Worm (Caenorhabditis elegans) whole organism, midembryonic: ENCODE data around the gene lpr-4.

Experiments used
- T22C8.4 ChIP-seq: fragments of 200-800 bp; sonication (Bioruptor generic); IDR thresholded peaks from 2 replicates; pipeline ENCODE4 v1.3.6; 2022; ENCODE audit warnings: missing genetic modification characterization, missing compliant biosample characterization
- cog-1 ChIP-seq: sonication (generic microtip); optimal IDR thresholded peaks from 2 replicates; lab custom pipeline; 2016; ENCODE audit warnings: missing genetic modification characterization, missing compliant biosample characterization
- flt-1 ChIP-seq: fragments of 200-800 bp; sonication (Bioruptor generic); IDR thresholded peaks from 2 replicates; pipeline ENCODE4 v1.3.6; 2022; ENCODE audit warnings: missing genetic modification characterization, missing compliant biosample characterization
- klf-2 ChIP-seq: fragments of 200-800 bp; sonication (Bioruptor generic); conservative IDR thresholded peaks from 2 replicates; pipeline ENCODE4 v1.3.6; 2022; ENCODE audit warnings: missing genetic modification reagents, missing genetic modification characterization, missing compliant biosample characterization
- med-1 ChIP-seq: sonication (generic microtip); optimal IDR thresholded peaks from 2 replicates; lab custom pipeline; 2017; ENCODE audit warnings: missing genetic modification characterization, mild to moderate bottlenecking, missing compliant biosample characterization, antibody characterized with exemption, missing genetic modification reagents; ENCODE audit not compliant: insufficient read depth
- ref-1 ChIP-seq: fragments of 200-800 bp; sonication (Bioruptor generic); conservative IDR thresholded peaks from 2 replicates; pipeline ENCODE4 v1.3.6; 2022; ENCODE audit warnings: missing genetic modification reagents, missing genetic modification characterization, missing compliant biosample characterization
- tab-1 ChIP-seq: fragments of 200-800 bp; sonication (Bioruptor generic); IDR thresholded peaks from 2 replicates; pipeline ENCODE4 v1.3.6; 2022; ENCODE audit warnings: missing genetic modification characterization, missing compliant biosample characterization
- ztf-23 ChIP-seq: fragments of 200-800 bp; sonication (Bioruptor generic); IDR thresholded peaks from 2 replicates; pipeline ENCODE4 v1.3.6; 2022; ENCODE audit warnings: missing genetic modification reagents, missing genetic modification characterization, missing compliant biosample characterization
- ztf-29 ChIP-seq: fragments of 200-800 bp; sonication (Bioruptor generic); IDR thresholded peaks from 2 replicates; pipeline ENCODE4 v1.3.6; 2022; ENCODE audit warnings: missing genetic modification reagents, missing genetic modification characterization, missing compliant biosample characterization

lpr-4 gene

DNA sequence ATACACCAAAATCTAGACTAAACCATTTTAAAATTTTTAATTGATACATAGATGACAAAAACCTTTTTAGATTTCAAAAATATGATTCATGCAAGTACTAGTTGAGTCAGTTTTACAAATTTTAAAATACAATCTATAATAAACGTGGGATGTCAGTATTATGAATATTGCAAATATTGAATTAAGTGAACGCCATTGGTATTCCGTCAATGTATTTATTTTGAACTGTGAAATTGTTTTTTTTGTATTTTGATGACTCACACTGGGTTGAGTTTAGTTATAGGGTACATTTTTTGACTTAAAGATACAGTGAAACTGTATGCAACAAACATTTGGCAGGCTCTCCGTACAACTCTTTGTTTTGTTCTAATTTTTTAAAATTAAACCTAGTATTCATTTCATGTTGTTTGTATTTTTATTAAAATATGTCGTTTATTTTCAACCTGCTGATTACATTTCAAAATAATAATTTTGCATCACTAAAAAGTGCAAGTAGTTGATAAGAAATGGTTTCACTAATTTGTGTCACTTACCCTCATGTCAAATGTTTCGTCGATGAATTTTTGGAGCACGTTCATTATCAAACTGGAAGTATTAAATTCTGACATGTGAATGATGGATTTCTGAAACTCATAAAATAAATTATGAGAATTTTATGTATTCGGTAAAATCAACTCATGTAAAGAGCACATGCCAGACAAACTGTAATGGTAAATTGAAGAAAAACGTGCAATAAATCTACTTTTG lies 40.1 kb downstream of the lpr-4 start, which contains the start of gene W02H3.1:
Gene W02H3.1 (minus strand): TSS at position 578 of the 747 bp plus-strand sequence.
- TF ChIP-seq med-1 (GFP tag; lab: Kevin White, UChicago): no peak
- TF ChIP-seq cog-1 (tag; lab: Kevin White, UChicago): no peak
- no peak for TF ChIP-seq ztf-23 (GFP tag; lab: Robert Waterston, UW)
- TF ChIP-seq klf-2: no peak
- no peak for TF ChIP-seq tab-1 (GFP tag; lab: Robert Waterston, UW)
- no peak for TF ChIP-seq flt-1 (GFP tag; lab: Robert Waterston, UW)
- TF ChIP-seq ztf-29 (GFP tag; lab: Robert Waterston, UW): no peak
- TF ChIP-seq ref-1 (GFP tag; lab: Robert Waterston, UW): no peak

DNA sequence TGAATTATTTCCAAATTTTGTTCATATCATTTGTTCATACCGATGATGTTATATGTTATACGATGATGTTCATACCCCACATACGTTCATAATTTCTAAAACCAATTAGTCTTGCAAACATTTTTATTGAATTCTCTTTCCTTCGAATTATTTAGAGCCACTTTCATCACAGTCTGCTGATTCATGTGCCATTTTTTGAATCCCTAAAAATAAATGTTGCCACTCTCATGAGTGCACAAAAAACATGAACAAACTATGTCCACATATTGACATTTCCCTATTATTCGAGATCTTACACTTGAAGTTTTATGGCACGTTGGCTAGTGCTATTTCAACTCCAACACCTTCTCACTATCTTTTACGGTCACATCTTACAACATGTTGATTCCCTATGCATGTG lies 42.1 kb downstream of the lpr-4 start, which contains the start of gene clc-17:
Gene clc-17 (plus strand): TSS at position 301 of the 400 bp plus-strand sequence.
- TF ChIP-seq ref-1 (GFP tag; lab: Robert Waterston, UW): no peak
- TF ChIP-seq klf-2: no peak
- no peak for TF ChIP-seq ztf-23 (GFP tag; lab: Robert Waterston, UW)
- TF ChIP-seq ztf-29 (GFP tag; lab: Robert Waterston, UW): no peak
- no peak for TF ChIP-seq cog-1 (tag; lab: Kevin White, UChicago)
- TF ChIP-seq T22C8.4 (GFP tag; lab: Robert Waterston, UW): no peak
- TF ChIP-seq flt-1 (GFP tag; lab: Robert Waterston, UW): no peak
- no peak for TF ChIP-seq tab-1 (GFP tag; lab: Robert Waterston, UW)
- TF ChIP-seq med-1 (GFP tag; lab: Kevin White, UChicago): no peak

DNA sequence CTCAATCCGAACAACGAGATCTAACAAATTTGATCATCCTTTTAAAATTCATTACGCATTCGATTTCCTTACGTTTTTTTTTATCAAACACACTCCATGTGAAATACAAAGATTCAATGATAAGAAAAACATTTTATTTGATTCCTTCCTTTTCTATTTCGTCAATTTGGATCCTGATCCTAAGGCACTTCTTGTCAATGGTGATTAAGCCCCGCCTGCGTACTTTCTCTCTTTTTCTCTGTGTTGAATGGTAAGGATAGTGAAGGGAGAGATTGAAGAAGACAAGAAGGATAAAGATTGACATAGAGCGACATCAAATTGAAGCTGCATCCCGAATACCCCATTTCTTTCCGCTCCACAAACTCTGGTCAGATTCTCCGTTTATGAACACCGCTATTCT lies 44.3 kb downstream of the lpr-4 start, which contains the start of gene grd-1:
Gene grd-1 (plus strand): TSS at position 241 of the 400 bp plus-strand sequence.
- TF ChIP-seq tab-1 (GFP tag; lab: Robert Waterston, UW) (no peak), flt-1 (GFP tag; lab: Robert Waterston, UW) (no peak), klf-2 (no peak), ztf-23 (GFP tag; lab: Robert Waterston, UW) (no peak)

DNA sequence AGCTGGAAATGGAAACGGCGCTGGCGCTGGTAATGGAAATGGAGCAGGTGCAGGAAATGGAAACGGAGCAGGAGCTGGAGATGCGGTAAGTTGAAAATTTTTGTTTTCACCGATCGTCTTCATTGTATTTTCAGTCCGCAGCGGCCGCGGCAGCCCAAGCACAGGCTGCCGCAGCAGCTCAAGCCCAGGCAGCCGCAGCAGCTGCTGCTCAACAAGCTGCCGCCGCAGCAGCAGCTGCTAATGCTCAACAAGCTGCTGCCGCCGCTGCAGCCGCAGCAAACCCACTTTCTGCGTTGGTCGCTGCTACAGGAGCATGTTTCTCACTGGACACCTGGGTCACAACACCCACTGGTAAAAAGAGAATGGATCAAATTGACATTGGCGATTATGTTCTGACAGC lies 49.5 kb downstream of the lpr-4 start:
- TF ChIP-seq flt-1 (GFP tag; lab: Robert Waterston, UW) (no peak), ztf-23 (GFP tag; lab: Robert Waterston, UW) (no peak), ztf-29 (GFP tag; lab: Robert Waterston, UW) (no peak), med-1 (GFP tag; lab: Kevin White, UChicago) (no peak), tab-1 (GFP tag; lab: Robert Waterston, UW) (no peak), T22C8.4 (GFP tag; lab: Robert Waterston, UW) (no peak), ref-1 (GFP tag; lab: Robert Waterston, UW) (no peak), cog-1 (tag; lab: Kevin White, UChicago) (no peak), klf-2 (no peak)
